Fruit fly (Drosophila melanogaster): ENCODE results near the gene Eip74EF.

- TF ChIP-seq gl (tag; optimal IDR thresholded peaks at IDR 0.05) (peak; percentile 21), Ets98B (GFP tag; IDR thresholded peaks at IDR 0.05) (peak; percentile 15; the same call in 1 of the 2 replicates), Snoo (tag; optimal IDR thresholded peaks at IDR 0.05) (no peak), CG4496 (GFP tag; IDR thresholded peaks at IDR 0.05) (peak; percentile 56), CG34367 (tag; optimal IDR thresholded peaks at IDR 0.05) (no peak), EcR (GFP tag; optimal IDR thresholded peaks at IDR 0.05) (no peak), Pif1B (GFP tag; optimal IDR thresholded peaks at IDR 0.05) (no peak), Pif1A (GFP tag; optimal IDR thresholded peaks at IDR 0.05) (no peak), CG8301 (tag; optimal IDR thresholded peaks at IDR 0.05) (peak; percentile 18), fd96Ca (GFP tag; IDR thresholded peaks at IDR 0.05) (no peak)
These were observed 49.3 kb upstream of the Eip74EF start for dm6 chr3L:17668386-17668944.
